Fruit fly (Drosophila melanogaster): ENCODE data around the gene betaTub97EF.

dm6 chr3R:28019795-28020194 is 31.6 kb upstream of the betaTub97EF start:
- TF ChIP-seq NC2β (GFP tag; optimal IDR thresholded peaks at IDR 0.05) (no peak), CG18262 (tag; optimal IDR thresholded peaks at IDR 0.05) (no peak), CG8924 (tag; optimal IDR thresholded peaks at IDR 0.05) (no peak), CoRest (tag; optimal IDR thresholded peaks at IDR 0.05) (no peak), peb (GFP tag; IDR thresholded peaks at IDR 0.05) (no peak), tap (tag; optimal IDR thresholded peaks at IDR 0.05) (no peak), CG13287 (GFP tag; IDR thresholded peaks at IDR 0.05; ENCODE audit: partially characterized antibody) (no peak), gcm2 (GFP tag; optimal IDR thresholded peaks at IDR 0.05) (no peak), Nf-YC (tag; optimal IDR thresholded peaks at IDR 0.05) (no peak), Sin3A (optimal IDR thresholded peaks at IDR 0.05) (no peak)
